Fruit fly (Drosophila melanogaster) whole organism, embryonic: ENCODE data around the gene Fign.

Source experiments
- ATbp ChIP-seq: fragments of 200-800 bp; sonication (Bioruptor generic); optimal IDR thresholded peaks from 2 replicates; lab custom pipeline; 2017; ENCODE audit warnings: missing biosample characterization, mild to moderate bottlenecking, missing genetic modification characterization, missing genetic modification reagents
- Atf6 ChIP-seq: fragments of 200-800 bp; sonication (Bioruptor generic); IDR thresholded peaks from 2 replicates; pipeline ENCODE4 v1.3.6; 2022; ENCODE audit warnings: missing biosample characterization, missing genetic modification characterization
- Blimp-1 ChIP-seq: fragments of 200-800 bp; sonication (Bioruptor generic); optimal IDR thresholded peaks from 3 replicates; lab custom pipeline; 2018; ENCODE audit warnings: missing biosample characterization, missing genetic modification characterization, mild to moderate bottlenecking, moderate library complexity, missing genetic modification reagents
- BtbVII ChIP-seq: fragments of 200-800 bp; sonication (Bioruptor generic); optimal IDR thresholded peaks from 3 replicates; lab custom pipeline; 2017; ENCODE audit warnings: missing biosample characterization, mild to moderate bottlenecking, missing genetic modification characterization
- CG10462 ChIP-seq: fragments of 200-800 bp; sonication (Bioruptor generic); optimal IDR thresholded peaks from 2 replicates; lab custom pipeline; 2016; ENCODE audit warnings: missing biosample characterization, missing genetic modification characterization
- CG11085 ChIP-seq: fragments of 200-800 bp; sonication (Bioruptor generic); IDR thresholded peaks from 2 replicates; pipeline ENCODE4 v1.3.6; 2022; ENCODE audit warnings: missing biosample characterization, missing genetic modification characterization
- CG11695 ChIP-seq: fragments of 200-800 bp; sonication (Bioruptor generic); IDR thresholded peaks from 3 replicates; pipeline ENCODE4 v1.3.6; 2022; ENCODE audit warnings: missing biosample characterization, missing genetic modification characterization
- CG13287 ChIP-seq: fragments of 200-800 bp; sonication (Bioruptor generic); IDR thresholded peaks from 2 replicates; pipeline ENCODE4 v1.3.6; 2022; ENCODE audit warnings: missing biosample characterization, missing genetic modification characterization; ENCODE audit not compliant: partially characterized antibody
- CG13296 ChIP-seq: fragments of 200-800 bp; sonication (Bioruptor generic); optimal IDR thresholded peaks from 3 replicates; lab custom pipeline; 2018; ENCODE audit warnings: missing biosample characterization, mild to moderate bottlenecking, missing genetic modification characterization
- CG14710 ChIP-seq: fragments of 200-800 bp; sonication (Bioruptor generic); optimal IDR thresholded peaks from 3 replicates; lab custom pipeline; 2019; ENCODE audit warnings: missing biosample characterization, mild to moderate bottlenecking, missing genetic modification characterization, moderate library complexity
- CG16815 ChIP-seq: fragments of 200-800 bp; sonication (Bioruptor generic); optimal IDR thresholded peaks from 3 replicates; lab custom pipeline; 2017; ENCODE audit warnings: missing biosample characterization, mild to moderate bottlenecking, missing genetic modification characterization
- CG2875 ChIP-seq: fragments of 200-800 bp; sonication (Bioruptor generic); optimal IDR thresholded peaks from 2 replicates; lab custom pipeline; 2017; ENCODE audit warnings: missing biosample characterization, mild to moderate bottlenecking, missing genetic modification characterization, missing genetic modification reagents
- CG42726 ChIP-seq: fragments of 200-800 bp; sonication (Bioruptor generic); IDR thresholded peaks from 2 replicates; pipeline ENCODE4 v1.3.6; 2022; ENCODE audit warnings: missing biosample characterization, missing genetic modification characterization; ENCODE audit not compliant: partially characterized antibody
- CG4360 ChIP-seq: fragments of 200-800 bp; sonication (Bioruptor generic); IDR thresholded peaks from 2 replicates; pipeline ENCODE4 v1.3.6; 2022; ENCODE audit warnings: missing biosample characterization, missing genetic modification characterization
- CG5180 ChIP-seq: fragments of 200-800 bp; sonication (Bioruptor generic); optimal IDR thresholded peaks from 3 replicates; lab custom pipeline; 2017; ENCODE audit warnings: missing biosample characterization, missing genetic modification characterization, mild to moderate bottlenecking, moderate library complexity, missing genetic modification reagents
- CG6791 ChIP-seq: fragments of 200-800 bp; sonication (Bioruptor generic); IDR thresholded peaks from 3 replicates; pipeline ENCODE4 v1.3.6; 2022; ENCODE audit warnings: missing biosample characterization, missing genetic modification characterization; ENCODE audit not compliant: partially characterized antibody
- CG8290 ChIP-seq, 3 experiments: fragments of 200-800 bp; sonication (Bioruptor generic); optimal IDR thresholded peaks; 2 replicates each; lab custom pipeline; 2016 to 2019; ENCODE audit warnings: missing biosample characterization in 3 of 3, missing genetic modification characterization in 3 of 3, mild to moderate bottlenecking in 2 of 3, moderate library complexity in 1 of 3
- CHES-1-like ChIP-seq: fragments of 200-800 bp; sonication (Bioruptor generic); optimal IDR thresholded peaks from 2 replicates; lab custom pipeline; 2016; ENCODE audit warnings: missing biosample characterization, missing genetic modification characterization
- CkIIα-i1 ChIP-seq: fragments of 200-800 bp; sonication (Bioruptor generic); IDR thresholded peaks from 2 replicates; pipeline ENCODE4 v1.3.6; 2022; ENCODE audit warnings: missing biosample characterization, missing genetic modification characterization
- Doc3 ChIP-seq: fragments of 200-800 bp; sonication (Bioruptor generic); IDR thresholded peaks from 3 replicates; pipeline ENCODE4 v1.3.6; 2022; ENCODE audit warnings: missing biosample characterization, missing genetic modification characterization; ENCODE audit not compliant: partially characterized antibody
- H2.0 ChIP-seq: fragments of 200-800 bp; sonication (Bioruptor generic); IDR thresholded peaks from 2 replicates; pipeline ENCODE4 v1.3.6; 2022; ENCODE audit warnings: missing biosample characterization, missing genetic modification characterization
- Hand ChIP-seq: fragments of 200-800 bp; sonication (Bioruptor generic); optimal IDR thresholded peaks from 2 replicates; lab custom pipeline; 2017; ENCODE audit warnings: mild to moderate bottlenecking, missing biosample characterization, missing genetic modification reagents, missing genetic modification characterization
- Kr ChIP-seq: fragments of 200-800 bp; sonication (Bioruptor generic); optimal IDR thresholded peaks from 2 replicates; lab custom pipeline; 2017; ENCODE audit warnings: missing biosample characterization, mild to moderate bottlenecking, missing genetic modification characterization
- Lim3 ChIP-seq: fragments of 200-800 bp; sonication (Bioruptor generic); IDR thresholded peaks from 2 replicates; pipeline ENCODE4 v1.3.6; 2022; ENCODE audit warnings: missing biosample characterization, missing genetic modification characterization
- Nf-YA ChIP-seq: fragments of 200-800 bp; sonication (Bioruptor generic); IDR thresholded peaks from 2 replicates; pipeline ENCODE4 v1.3.6; 2022; ENCODE audit warnings: missing biosample characterization, missing genetic modification characterization
- NfI ChIP-seq: fragments of 200-800 bp; sonication (Bioruptor generic); optimal IDR thresholded peaks from 3 replicates; lab custom pipeline; 2018; ENCODE audit warnings: missing biosample characterization, mild to moderate bottlenecking, missing genetic modification characterization, moderate library complexity
- Ravus ChIP-seq: fragments of 200-800 bp; sonication (Bioruptor generic); IDR thresholded peaks from 2 replicates; pipeline ENCODE4 v1.3.6; 2022; ENCODE audit warnings: missing biosample characterization, missing genetic modification characterization
- Sox102F ChIP-seq: fragments of 200-800 bp; sonication (Bioruptor generic); optimal IDR thresholded peaks from 2 replicates; lab custom pipeline; 2018; ENCODE audit warnings: missing biosample characterization, mild to moderate bottlenecking, missing genetic modification characterization, moderate library complexity
- Sry-β ChIP-seq: fragments of 200-800 bp; sonication (Bioruptor generic); optimal IDR thresholded peaks from 2 replicates; lab custom pipeline; 2018; ENCODE audit warnings: missing biosample characterization, mild to moderate bottlenecking, missing genetic modification characterization, moderate library complexity
- Ssrp ChIP-seq: fragments of 200-800 bp; sonication (Bioruptor generic); optimal IDR thresholded peaks from 2 replicates; lab custom pipeline; 2018; ENCODE audit warnings: missing biosample characterization, mild to moderate bottlenecking, missing genetic modification characterization, moderate library complexity
- Xbp1 ChIP-seq: fragments of 200-800 bp; sonication (Bioruptor generic); optimal IDR thresholded peaks from 3 replicates; lab custom pipeline; 2016; ENCODE audit warnings: missing biosample characterization, mild to moderate bottlenecking, missing genetic modification characterization
- Xrp1 ChIP-seq: fragments of 200-800 bp; sonication (Bioruptor generic); IDR thresholded peaks from 2 replicates; pipeline ENCODE4 v1.3.6; 2022; ENCODE audit warnings: missing biosample characterization, missing genetic modification characterization
- YL-1 ChIP-seq: fragments of 200-800 bp; sonication (Bioruptor generic); optimal IDR thresholded peaks from 3 replicates; lab custom pipeline; 2017; ENCODE audit warnings: missing biosample characterization, mild to moderate bottlenecking, missing genetic modification characterization
- bigmax ChIP-seq: fragments of 200-800 bp; sonication (Bioruptor generic); optimal IDR thresholded peaks from 2 replicates; lab custom pipeline; 2018; ENCODE audit warnings: missing biosample characterization, mild to moderate bottlenecking, missing genetic modification characterization
- cas ChIP-seq: fragments of 200-800 bp; sonication (Bioruptor generic); IDR thresholded peaks from 2 replicates; pipeline ENCODE4 v1.3.6; 2022; ENCODE audit warnings: missing biosample characterization, missing genetic modification characterization
- cg ChIP-seq: fragments of 200-800 bp; sonication (Bioruptor generic); optimal IDR thresholded peaks from 3 replicates; lab custom pipeline; 2019; ENCODE audit warnings: missing biosample characterization, mild to moderate bottlenecking, missing genetic modification characterization, moderate library complexity
- chinmo ChIP-seq: fragments of 200-800 bp; sonication (Bioruptor generic); IDR thresholded peaks from 4 replicates; pipeline ENCODE4 v1.3.6; 2022; ENCODE audit warnings: missing biosample characterization, missing genetic modification characterization; ENCODE audit not compliant: partially characterized antibody
- cwo ChIP-seq: fragments of 200-800 bp; sonication (Bioruptor generic); optimal IDR thresholded peaks from 3 replicates; lab custom pipeline; 2017; ENCODE audit warnings: missing biosample characterization, missing genetic modification characterization, mild to moderate bottlenecking, moderate library complexity, missing genetic modification reagents
- dpn ChIP-seq, 2 experiments: fragments of 200-800 bp; sonication (Bioruptor generic); optimal IDR thresholded peaks; 3 replicates each; lab custom pipeline; 2016; ENCODE audit warnings: missing biosample characterization in 2 of 2, missing genetic modification characterization in 2 of 2
- insv ChIP-seq, 2 experiments: fragments of 200-800 bp; sonication (Bioruptor generic); optimal IDR thresholded peaks; 3 replicates each; lab custom pipeline; 2016 to 2018; ENCODE audit warnings: missing biosample characterization in 2 of 2, missing genetic modification characterization in 2 of 2
- kay ChIP-seq: fragments of 200-800 bp; sonication (Bioruptor generic); optimal IDR thresholded peaks from 2 replicates; lab custom pipeline; 2016; ENCODE audit warnings: missing biosample characterization, missing genetic modification characterization
- nau ChIP-seq: fragments of 200-800 bp; sonication (Bioruptor generic); optimal IDR thresholded peaks from 3 replicates; lab custom pipeline; 2017; ENCODE audit warnings: missing biosample characterization, mild to moderate bottlenecking, missing genetic modification characterization, missing genetic modification reagents
- nmo ChIP-seq: fragments of 200-800 bp; sonication (Bioruptor generic); optimal IDR thresholded peaks from 2 replicates; lab custom pipeline; 2018; ENCODE audit warnings: missing biosample characterization, mild to moderate bottlenecking, missing genetic modification characterization, moderate library complexity
- nom ChIP-seq: fragments of 200-800 bp; sonication (Bioruptor generic); optimal IDR thresholded peaks from 2 replicates; lab custom pipeline; 2017; ENCODE audit warnings: missing biosample characterization, missing genetic modification characterization, mild to moderate bottlenecking, moderate library complexity, missing genetic modification reagents
- pho ChIP-seq: fragments of 200-800 bp; sonication (Bioruptor generic); optimal IDR thresholded peaks from 2 replicates; lab custom pipeline; 2016; ENCODE audit warnings: missing biosample characterization, missing genetic modification characterization
- scrt ChIP-seq: fragments of 200-800 bp; sonication (Bioruptor generic); optimal IDR thresholded peaks from 2 replicates; lab custom pipeline; 2018; ENCODE audit warnings: missing biosample characterization, mild to moderate bottlenecking, missing genetic modification characterization, moderate library complexity
- tin ChIP-seq: fragments of 200-800 bp; sonication (Bioruptor generic); optimal IDR thresholded peaks from 3 replicates; lab custom pipeline; 2016; ENCODE audit warnings: missing biosample characterization, missing genetic modification characterization
- zfh1 ChIP-seq: fragments of 200-800 bp; sonication (Bioruptor generic); IDR thresholded peaks from 3 replicates; pipeline ENCODE4 v1.3.6; 2022; ENCODE audit warnings: missing biosample characterization, missing genetic modification characterization

The Fign gene

dm6 chr2L:3341231-3341935 is 21.7 kb upstream of the Fign start (continued):
- TF ChIP-seq Lim3 (GFP tag; lab: Robert Waterston, UW) = no peak
- TF ChIP-seq nmo = peak; percentile 6
- no peak for TF ChIP-seq Ravus
- no peak for TF ChIP-seq H2.0
- TF ChIP-seq CG10462 = no peak
- peak; percentile 25 for TF ChIP-seq cg (GFP tag; lab: Kevin White, UChicago)
- TF ChIP-seq scrt (GFP tag; lab: Kevin White, UChicago) = no peak
- TF ChIP-seq BtbVII (GFP tag; lab: Kevin White, UChicago) = no peak
- no peak for TF ChIP-seq NfI (GFP tag; lab: Kevin White, UChicago)
- 0 out of 2 replicates have a peak, but pooled peaks have one; percentile 17 for TF ChIP-seq Xrp1 (GFP tag; lab: Robert Waterston, UW)
- TF ChIP-seq pho = no peak
- no peak for TF ChIP-seq Nf-YA (GFP tag; lab: Robert Waterston, UW)
- no peak for TF ChIP-seq nau (GFP tag; lab: Kevin White, UChicago)
- TF ChIP-seq chinmo = no peak
- peak in 1 of 2 experiments; percentile 29 for TF ChIP-seq dpn (GFP tag; optimal IDR thresholded peaks at IDR 0.05; lab: Kevin White, UChicago)
- no peak for TF ChIP-seq CkIIα-i1
- no peak for TF ChIP-seq nom (GFP tag; lab: Kevin White, UChicago)
- TF ChIP-seq Hand (GFP tag; lab: Kevin White, UChicago) = no peak
- peak; percentile 6 for TF ChIP-seq CG2875
- peak; percentile 8 for TF ChIP-seq CG14710 (tag; lab: Kevin White, UChicago)
- TF ChIP-seq Sry-β (GFP tag; lab: Kevin White, UChicago) = no peak
- peak; percentile 50 for TF ChIP-seq Blimp-1
- no peak for TF ChIP-seq insv (GFP tag; optimal IDR thresholded peaks at IDR 0.05; lab: Kevin White, UChicago)
- no peak for TF ChIP-seq CHES-1-like (GFP tag; lab: Kevin White, UChicago)
- TF ChIP-seq Kr (GFP tag; lab: Kevin White, UChicago) = no peak
- TF ChIP-seq CG42726 (GFP tag; lab: Robert Waterston, UW) = no peak
- TF ChIP-seq CG11085 = no peak
- no peak for TF ChIP-seq cwo (GFP tag; lab: Kevin White, UChicago)
- peak; percentile 72 for TF ChIP-seq Sox102F
- TF ChIP-seq Doc3 (GFP tag; lab: Robert Waterston, UW) = no peak
- peak; percentile 2 for TF ChIP-seq Xbp1 (GFP tag; lab: Kevin White, UChicago)
- no peak for TF ChIP-seq kay (GFP tag; lab: Kevin White, UChicago)
- no peak for TF ChIP-seq CG5180
- TF ChIP-seq Atf6 (GFP tag; lab: Robert Waterston, UW) = no peak
- TF ChIP-seq CG16815 = no peak
- TF ChIP-seq zfh1 (GFP tag; lab: Robert Waterston, UW) = 0 out of 3 replicates have a peak, but pooled peaks have one; percentile 9
- TF ChIP-seq ATbp (GFP tag; lab: Kevin White, UChicago) = peak; percentile 13
- TF ChIP-seq YL-1 = no peak
- TF ChIP-seq CG6791 (GFP tag; lab: Robert Waterston, UW) = no peak
- TF ChIP-seq bigmax (GFP tag; lab: Kevin White, UChicago) = no peak
- TF ChIP-seq CG8290 (GFP tag; optimal IDR thresholded peaks at IDR 0.05; lab: Kevin White, UChicago) = no peak
- TF ChIP-seq CG8290 (tag; optimal IDR thresholded peaks at IDR 0.05; lab: Kevin White, UChicago) = no peak
- TF ChIP-seq CG11695 (GFP tag; lab: Robert Waterston, UW) = no peak
- no peak for TF ChIP-seq tin
- no peak for TF ChIP-seq Ssrp (tag; lab: Kevin White, UChicago)
- TF ChIP-seq cas (GFP tag; lab: Robert Waterston, UW) = no peak
- no peak for TF ChIP-seq CG13296 (GFP tag; lab: Kevin White, UChicago)
- no peak for TF ChIP-seq CG4360 (GFP tag; lab: Robert Waterston, UW)
- no peak for TF ChIP-seq CG13287
